Worm (Caenorhabditis elegans) whole organism, early embryonic: ENCODE results near the gene R09E10.6.
A peak's percentile ranks its signal among the peaks of the same experiment; 100 is the strongest.
"Not testable (repeated sequence)": the region's sequence is repeated elsewhere in the genome, so short reads cannot be mapped to it uniquely, and the experiment has no call there.

Source experiments
- B0310.2 ChIP-seq: sonication (generic microtip); optimal IDR thresholded peaks from 2 replicates; lab custom pipeline; 2016; ENCODE audit warnings: mild to moderate bottlenecking, missing genetic modification characterization, missing compliant biosample characterization
- F13C5.2 ChIP-seq: sonication (generic microtip); optimal IDR thresholded peaks from 2 replicates; lab custom pipeline; 2017; ENCODE audit warnings: mild to moderate bottlenecking, missing genetic modification characterization, inconsistent platforms, missing compliant biosample characterization
- aly-1 ChIP-seq: sonication (generic microtip); optimal IDR thresholded peaks from 2 replicates; lab custom pipeline; 2016; ENCODE audit warnings: missing genetic modification characterization, missing compliant biosample characterization
- ama-1 ChIP-seq: fragments of 150-350 bp; optimal IDR thresholded peaks from 2 replicates; lab custom pipeline; 2014
- ceh-13 ChIP-seq: fragments of 200-800 bp; sonication (Bioruptor generic); optimal IDR thresholded peaks from 2 replicates; lab custom pipeline; 2018; ENCODE audit warnings: mild to moderate bottlenecking, missing genetic modification characterization, missing compliant biosample characterization
- ceh-36 ChIP-seq: sonication (generic microtip); optimal IDR thresholded peaks from 2 replicates; lab custom pipeline; 2016; ENCODE audit warnings: missing genetic modification characterization, inconsistent platforms, missing compliant biosample characterization
- ets-7 ChIP-seq: sonication (generic microtip); optimal IDR thresholded peaks from 2 replicates; lab custom pipeline; 2016; ENCODE audit warnings: missing genotype, missing genetic modification characterization, missing compliant biosample characterization
- flt-1 ChIP-seq: fragments of 200-800 bp; sonication (Bioruptor generic); IDR thresholded peaks from 2 replicates; pipeline ENCODE4 v1.3.6; 2022; ENCODE audit warnings: missing genetic modification characterization, missing compliant biosample characterization
- hmbx-1 ChIP-seq: sonication (generic microtip); optimal IDR thresholded peaks from 2 replicates; lab custom pipeline; 2016; ENCODE audit warnings: mild to moderate bottlenecking, missing genetic modification characterization, missing compliant biosample characterization
- hmg-4 ChIP-seq: fragments of 200-800 bp; sonication (Bioruptor generic); optimal IDR thresholded peaks from 2 replicates; lab custom pipeline; 2018; ENCODE audit warnings: mild to moderate bottlenecking, missing genetic modification characterization, missing compliant biosample characterization
- hnd-1 ChIP-seq: sonication (generic microtip); optimal IDR thresholded peaks from 2 replicates; lab custom pipeline; 2016; ENCODE audit warnings: missing genetic modification characterization, missing compliant biosample characterization
- pes-1 ChIP-seq: fragments of 200-800 bp; sonication (Bioruptor generic); IDR thresholded peaks from 2 replicates; pipeline ENCODE4 v1.3.6; 2022; ENCODE audit warnings: missing genetic modification reagents, missing genetic modification characterization, missing compliant biosample characterization
- scrt-1 ChIP-seq: fragments of 200-800 bp; sonication (Bioruptor generic); IDR thresholded peaks from 2 replicates; pipeline ENCODE4 v1.3.6; 2022; ENCODE audit warnings: missing genetic modification characterization, missing compliant biosample characterization
- sea-1 ChIP-seq: fragments of 200-800 bp; sonication (Bioruptor generic); conservative IDR thresholded peaks from 2 replicates; pipeline ENCODE4 v1.3.6; 2022; ENCODE audit warnings: missing genetic modification characterization, missing compliant biosample characterization
- tbx-11 ChIP-seq: fragments of 200-800 bp; sonication (Bioruptor generic); IDR thresholded peaks from 2 replicates; pipeline ENCODE4 v1.3.6; 2022; ENCODE audit warnings: missing genetic modification characterization, missing compliant biosample characterization
- tbx-37 ChIP-seq: fragments of 200-800 bp; sonication (Bioruptor generic); conservative IDR thresholded peaks from 2 replicates; pipeline ENCODE4 v1.3.6; 2022; ENCODE audit warnings: missing genetic modification reagents, missing genetic modification characterization, missing compliant biosample characterization
- tra-4 ChIP-seq: sonication (generic microtip); optimal IDR thresholded peaks from 2 replicates; lab custom pipeline; 2017; ENCODE audit warnings: missing genetic modification characterization, missing compliant biosample characterization

Gene R09E10.6

ce11 chrIV:10294030-10294429, at the start of gene R09E10.6:
Gene R09E10.6, minus strand, starts transcription at chrIV:10294130.
- TF ChIP-seq tbx-37 (GFP tag; lab: Robert Waterston, UW) = no peak
- no peak for TF ChIP-seq tbx-11 (GFP tag; lab: Robert Waterston, UW)
- no peak for TF ChIP-seq ceh-36
- no peak for TF ChIP-seq hnd-1
- no peak for TF ChIP-seq aly-1 (tag; lab: Kevin White, UChicago)
- TF ChIP-seq ets-7 (tag; lab: Kevin White, UChicago) = no peak
- TF ChIP-seq tra-4 (tag; lab: Kevin White, UChicago) = no peak
- no peak for TF ChIP-seq sea-1
- no peak for TF ChIP-seq F13C5.2 (tag; lab: Kevin White, UChicago)
- no peak for TF ChIP-seq B0310.2 (tag; lab: Kevin White, UChicago)
- TF ChIP-seq flt-1 (GFP tag; lab: Robert Waterston, UW) = no peak
- no peak for TF ChIP-seq scrt-1 (GFP tag; lab: Robert Waterston, UW)
- TF ChIP-seq pes-1 (GFP tag; lab: Robert Waterston, UW) = no peak
- no peak for TF ChIP-seq hmbx-1

- TF ChIP-seq B0310.2 (tag; lab: Kevin White, UChicago) (no peak), ceh-13 (GFP tag; lab: Kevin White, UChicago) (no peak), scrt-1 (GFP tag; lab: Robert Waterston, UW) (no peak), ama-1 (lab: Kevin White, UChicago) (no peak), pes-1 (GFP tag; lab: Robert Waterston, UW) (no peak), sea-1 (no peak), hmg-4 (GFP tag; lab: Kevin White, UChicago) (no peak), hnd-1 (no peak), flt-1 (GFP tag; lab: Robert Waterston, UW) (no peak), aly-1 (tag; lab: Kevin White, UChicago) (no peak), tra-4 (tag; lab: Kevin White, UChicago) (no peak), tbx-37 (GFP tag; lab: Robert Waterston, UW) (no peak)
These were observed 48.4 kb upstream of the R09E10.6 start for ce11 chrIV:10342361-10342706.

- TF ChIP-seq tbx-11 (GFP tag; lab: Robert Waterston, UW) (0 out of 2 replicates have a peak, but pooled peaks have one; percentile 24), sea-1 (no peak)
These were observed 47.9 kb upstream of the R09E10.6 start for ce11 chrIV:10341618-10342360.

- TF ChIP-seq pes-1 (GFP tag; lab: Robert Waterston, UW) = no peak
- TF ChIP-seq ceh-13 (GFP tag; lab: Kevin White, UChicago) = no peak
- no peak for TF ChIP-seq hnd-1
- TF ChIP-seq ceh-36 = no peak
- TF ChIP-seq ets-7 (tag; lab: Kevin White, UChicago) = no peak
- no peak for TF ChIP-seq F13C5.2 (tag; lab: Kevin White, UChicago)
- TF ChIP-seq sea-1 = no peak
- no peak for TF ChIP-seq tbx-11 (GFP tag; lab: Robert Waterston, UW)
- no peak for TF ChIP-seq aly-1 (tag; lab: Kevin White, UChicago)
- no peak for TF ChIP-seq tra-4 (tag; lab: Kevin White, UChicago)
- TF ChIP-seq ama-1 (lab: Kevin White, UChicago) = no peak
- TF ChIP-seq scrt-1 (GFP tag; lab: Robert Waterston, UW) = no peak
- no peak for TF ChIP-seq tbx-37 (GFP tag; lab: Robert Waterston, UW)
These were observed 45.8 kb upstream of the R09E10.6 start for ce11 chrIV:10339701-10340100.

- no peak for TF ChIP-seq ceh-36
These were observed 43.4 kb upstream of the R09E10.6 start for ce11 chrIV:10337286-10337685.

- TF ChIP-seq ceh-13 (GFP tag; lab: Kevin White, UChicago) (no peak), hmbx-1 (no peak), sea-1 (no peak), B0310.2 (tag; lab: Kevin White, UChicago) (no peak), hmg-4 (GFP tag; lab: Kevin White, UChicago) (no peak), tbx-11 (GFP tag; lab: Robert Waterston, UW) (no peak), aly-1 (tag; lab: Kevin White, UChicago) (no peak), ceh-36 (no peak), ama-1 (lab: Kevin White, UChicago) (no peak), F13C5.2 (tag; lab: Kevin White, UChicago) (no peak), flt-1 (GFP tag; lab: Robert Waterston, UW) (no peak)
These were observed 38.0 kb upstream of the R09E10.6 start for ce11 chrIV:10331882-10332281.

ce11 chrIV:10330962-10331361, 37.0 kb upstream of the R09E10.6 start:
- TF ChIP-seq F13C5.2 (tag; lab: Kevin White, UChicago) = no peak
- TF ChIP-seq aly-1 (tag; lab: Kevin White, UChicago) = no peak
- peak; percentile 17 for TF ChIP-seq hmg-4 (GFP tag; lab: Kevin White, UChicago)

ce11 chrIV:10323368-10323767, 29.4 kb upstream of the R09E10.6 start:
- TF ChIP-seq tbx-11 (GFP tag; lab: Robert Waterston, UW) = 0 out of 2 replicates have a peak, but pooled peaks have one; percentile 32

- TF ChIP-seq tbx-37 (GFP tag; lab: Robert Waterston, UW); hmbx-1; ceh-36: not testable (repeated sequence)
These were observed 28.7 kb upstream of the R09E10.6 start, which contains the start of gene R09E10.1 for ce11 chrIV:10322650-10323049. Gene R09E10.1, minus strand, starts transcription at chrIV:10322750.
